Worm (Caenorhabditis elegans): ENCODE data around the gene B0303.7.

- TF ChIP-seq dsc-1 (tag; optimal IDR thresholded peaks at IDR 0.05), result no peak
- TF ChIP-seq irx-1 (tag; optimal IDR thresholded peaks at IDR 0.05), result no peak
- no peak for TF ChIP-seq ceh-82 (tag; optimal IDR thresholded peaks at IDR 0.05)
- TF ChIP-seq egl-27 (tag; optimal IDR thresholded peaks at IDR 0.05), result no peak
- no peak for TF ChIP-seq mef-2 (tag; optimal IDR thresholded peaks at IDR 0.05)
These were observed 39.8 kb downstream of the B0303.7 start for ce11 chrIII:8733237-8733636.
